Worm (Caenorhabditis elegans): ENCODE measurements around the gene C06B3.16.

C06B3.16 gene

ce11 chrV:13931225-13931624 is at the start of gene C06B3.16:
TSS of gene C06B3.16 (plus strand) at chrV:13931525.
- TF ChIP-seq aha-1 (tag) (peak; percentile 18), ceh-82 (tag; optimal IDR thresholded peaks at IDR 0.05) (no peak)

- no peak for TF ChIP-seq lir-3 (tag; optimal IDR thresholded peaks at IDR 0.05)
- TF ChIP-seq aha-1 (tag), result peak; percentile 16
- TF ChIP-seq dmd-8 (GFP tag; IDR thresholded peaks at IDR 0.05), result no peak
These were observed 44.0 kb upstream of the C06B3.16 start, which contains the start of gene srsx-19 for ce11 chrV:13887358-13887757. TSS of gene srsx-19 (plus strand) at chrV:13887658.

ce11 chrV:13889516-13889915 is 41.8 kb upstream of the C06B3.16 start, which contains the start of gene spp-12:
TSS of gene spp-12 (plus strand) at chrV:13889816.
- no peak for TF ChIP-seq lim-7 (GFP tag; IDR thresholded peaks at IDR 0.05)
- TF ChIP-seq ztf-11 (tag; optimal IDR thresholded peaks at IDR 0.05), result no peak
- no peak for TF ChIP-seq lir-3 (tag; optimal IDR thresholded peaks at IDR 0.05)
- TF ChIP-seq nhr-28 (tag; optimal IDR thresholded peaks at IDR 0.05), result no peak
- TF ChIP-seq dmd-9 (GFP tag; IDR thresholded peaks at IDR 0.05), result no peak
- no peak for TF ChIP-seq jun-1 (tag; optimal IDR thresholded peaks at IDR 0.05)
- no peak for TF ChIP-seq nhr-11 (tag; optimal IDR thresholded peaks at IDR 0.05)
- no peak for TF ChIP-seq nhr-237 (tag; optimal IDR thresholded peaks at IDR 0.05)
- no peak for TF ChIP-seq daf-8 (GFP tag; IDR thresholded peaks at IDR 0.05)

ce11 chrV:13890473-13890872 is 40.9 kb upstream of the C06B3.16 start, which contains the start of gene lbp-8:
TSS of gene lbp-8 (plus strand) at chrV:13890773.
- no peak for TF ChIP-seq pqm-1 (tag; optimal IDR thresholded peaks at IDR 0.05)
- TF ChIP-seq nhr-48 (tag; optimal IDR thresholded peaks at IDR 0.05), result no peak
- no peak for TF ChIP-seq Y75B8A.6 (GFP tag; IDR thresholded peaks at IDR 0.05)
- no peak for TF ChIP-seq mxl-3 (GFP tag; optimal IDR thresholded peaks at IDR 0.05)
- TF ChIP-seq lir-3 (tag; optimal IDR thresholded peaks at IDR 0.05), result no peak
- TF ChIP-seq ztf-7 (tag; optimal IDR thresholded peaks at IDR 0.05), result no peak
- TF ChIP-seq zfp-3 (GFP tag; conservative IDR thresholded peaks at IDR 0.05), result no peak
- no peak for TF ChIP-seq lin-1 (GFP tag; IDR thresholded peaks at IDR 0.05)
- TF ChIP-seq Y105C5A.15 (GFP tag; IDR thresholded peaks at IDR 0.05), result no peak
- no peak for TF ChIP-seq hlh-11 (tag; optimal IDR thresholded peaks at IDR 0.05)
- TF ChIP-seq dmd-8 (GFP tag; IDR thresholded peaks at IDR 0.05), result no peak
- TF ChIP-seq D1046.2 (GFP tag; IDR thresholded peaks at IDR 0.05), result no peak
- no peak for TF ChIP-seq nhr-76 (tag; optimal IDR thresholded peaks at IDR 0.05)
- no peak for TF ChIP-seq ZK546.5 (tag; optimal IDR thresholded peaks at IDR 0.05)
- no peak for TF ChIP-seq lin-29 (GFP tag; IDR thresholded peaks at IDR 0.05)
- TF ChIP-seq lsy-2 (tag; optimal IDR thresholded peaks at IDR 0.05), result no peak

- TF ChIP-seq R02D3.7 (tag; optimal IDR thresholded peaks at IDR 0.05), result no peak
- TF ChIP-seq nhr-77 (tag; optimal IDR thresholded peaks at IDR 0.05), result peak; percentile 53
- TF ChIP-seq aha-1 (tag), result no peak
- peak; percentile 45 for TF ChIP-seq hlh-11 (tag; optimal IDR thresholded peaks at IDR 0.05)
- peak; percentile 76 for TF ChIP-seq dve-1 (tag; optimal IDR thresholded peaks at IDR 0.05; ENCODE audit: insufficient read depth)
- TF ChIP-seq F10B5.3 (tag; optimal IDR thresholded peaks at IDR 0.05), result no peak
- peak; percentile 37 for TF ChIP-seq nhr-28 (tag; optimal IDR thresholded peaks at IDR 0.05)
- no peak for TF ChIP-seq tra-1 (GFP tag; IDR thresholded peaks at IDR 0.05)
- TF ChIP-seq nhr-76 (tag; optimal IDR thresholded peaks at IDR 0.05), result no peak
- TF ChIP-seq nhr-42 (GFP tag; IDR thresholded peaks at IDR 0.05), result no peak
- TF ChIP-seq nhr-102 (tag; optimal IDR thresholded peaks at IDR 0.05), result no peak
- TF ChIP-seq ama-1 (optimal IDR thresholded peaks at IDR 0.05), result no peak
- no peak for TF ChIP-seq T26A8.4 (GFP tag; IDR thresholded peaks at IDR 0.05)
- no peak for TF ChIP-seq mxl-2 (GFP tag; conservative IDR thresholded peaks at IDR 0.05)
- TF ChIP-seq rbr-2 (tag; optimal IDR thresholded peaks at IDR 0.05), result no peak
- TF ChIP-seq F49E8.2 (tag; optimal IDR thresholded peaks at IDR 0.05; ENCODE audit: borderline replicate concordance), result no peak
- TF ChIP-seq nhr-48 (tag; optimal IDR thresholded peaks at IDR 0.05), result no peak
- no peak for TF ChIP-seq ceh-62 (tag; optimal IDR thresholded peaks at IDR 0.05)
- no peak for TF ChIP-seq mdt-29 (GFP tag; IDR thresholded peaks at IDR 0.05)
- no peak for TF ChIP-seq skn-1 (tag; optimal IDR thresholded peaks at IDR 0.05)
- TF ChIP-seq hmg-1.1 (GFP tag; IDR thresholded peaks at IDR 0.05), result no peak
- TF ChIP-seq pha-4 (GFP tag; IDR thresholded peaks at IDR 0.05), result no peak
- TF ChIP-seq pha-4 (tag; optimal IDR thresholded peaks at IDR 0.05), result no peak
- no peak for TF ChIP-seq daf-12 (tag; optimal IDR thresholded peaks at IDR 0.05)
- no peak for TF ChIP-seq ctbp-1 (GFP tag; IDR thresholded peaks at IDR 0.05)
- TF ChIP-seq ces-1 (GFP tag; optimal IDR thresholded peaks at IDR 0.05), result no peak
These were observed 39.8 kb upstream of the C06B3.16 start for ce11 chrV:13891489-13891888.

Measured in whole organism, L4 larva.